Worm (Caenorhabditis elegans): ENCODE data around the gene M176.10.

ce11 chrII:9440060-9440459 is 14.1 kb upstream of the M176.10 start, which contains the start of gene chil-17:
- TF ChIP-seq ces-1 (GFP tag; optimal IDR thresholded peaks at IDR 0.05) (no peak), F44E2.7 (GFP tag; IDR thresholded peaks at IDR 0.05) (no peak), nhr-76 (tag; optimal IDR thresholded peaks at IDR 0.05) (no peak), duxl-1 (tag; optimal IDR thresholded peaks at IDR 0.05; ENCODE audit: poor library complexity) (no peak), egl-43 (GFP tag; IDR thresholded peaks at IDR 0.05) (no peak), aha-1 (tag) (no peak)

All from whole organism, L4 larva.